Worm (Caenorhabditis elegans) whole organism, L4 larva: ENCODE data around the gene Y38H6C.23.

Source experiments
- F10B5.3 ChIP-seq: sonication (generic microtip); optimal IDR thresholded peaks from 2 replicates; lab custom pipeline; 2016; ENCODE audit warnings: mild to moderate bottlenecking, missing genetic modification characterization, missing compliant biosample characterization
- T26A8.4 ChIP-seq: fragments of 200-800 bp; sonication (Bioruptor generic); IDR thresholded peaks from 2 replicates; pipeline ENCODE4 v1.3.6; 2022; ENCODE audit warnings: missing genetic modification characterization, missing compliant biosample characterization
- Y105C5A.15 ChIP-seq: fragments of 200-800 bp; sonication (Bioruptor generic); IDR thresholded peaks from 2 replicates; pipeline ENCODE4 v1.3.6; 2022; ENCODE audit warnings: missing genetic modification characterization, missing compliant biosample characterization
- ZK546.5 ChIP-seq, 2 experiments: sonication (generic microtip); optimal IDR thresholded peaks; 2 replicates each; lab custom pipeline; 2017; ENCODE audit warnings: missing biosample characterization in 2 of 2, missing genetic modification characterization in 2 of 2
- aha-1 ChIP-seq: fragments of 150-350 bp; peaks from one replicate; lab custom pipeline; 2014; ENCODE audit warnings: missing biosample characterization, missing genetic modification characterization
- arid-1 ChIP-seq: fragments of 200-800 bp; sonication (Bioruptor generic); conservative IDR thresholded peaks from 2 replicates; pipeline ENCODE4 v1.3.6; 2022; ENCODE audit warnings: missing genetic modification reagents, missing genetic modification characterization, missing compliant biosample characterization
- ceh-32 ChIP-seq: sonication (generic microtip); optimal IDR thresholded peaks from 2 replicates; lab custom pipeline; 2016; ENCODE audit warnings: mild to moderate bottlenecking, missing genetic modification characterization, missing compliant biosample characterization; ENCODE audit not compliant: poor library complexity
- ceh-44 ChIP-seq: fragments of 200-800 bp; sonication (Bioruptor generic); IDR thresholded peaks from 2 replicates; pipeline ENCODE4 v1.3.6; 2022; ENCODE audit warnings: missing genetic modification reagents, missing genetic modification characterization, missing compliant biosample characterization
- ceh-62 ChIP-seq: sonication (generic microtip); optimal IDR thresholded peaks from 2 replicates; lab custom pipeline; 2017; ENCODE audit warnings: missing biosample characterization, missing genetic modification characterization
- ces-1 ChIP-seq: fragments of 150-350 bp; sonication (generic microtip); optimal IDR thresholded peaks from 4 replicates; lab custom pipeline; 2014; ENCODE audit warnings: missing biosample characterization, missing genetic modification reagents, missing genetic modification characterization
- daf-12 ChIP-seq: fragments of 150-350 bp; optimal IDR thresholded peaks from 2 replicates; lab custom pipeline; 2014; ENCODE audit warnings: missing biosample characterization, missing genetic modification reagents, missing genetic modification characterization
- daf-16 ChIP-seq, 3 experiments: sonication (generic microtip); optimal IDR thresholded peaks; 2 replicates each; lab custom pipeline; 2016 to 2017; ENCODE audit warnings: missing genetic modification characterization in 3 of 3, missing genetic modification reagents in 3 of 3, mild to moderate bottlenecking in 2 of 3, missing compliant biosample characterization in 2 of 3, missing biosample characterization in 1 of 3, moderate library complexity in 1 of 3
- daf-8 ChIP-seq: fragments of 200-800 bp; sonication (Bioruptor generic); IDR thresholded peaks from 2 replicates; pipeline ENCODE4 v1.3.6; 2022; ENCODE audit warnings: missing genetic modification characterization, missing compliant biosample characterization
- dmd-6 ChIP-seq: fragments of 200-800 bp; sonication (Bioruptor generic); IDR thresholded peaks from 2 replicates; pipeline ENCODE4 v1.3.6; 2022; ENCODE audit warnings: missing genetic modification reagents, missing genetic modification characterization, missing compliant biosample characterization
- dmd-8 ChIP-seq: fragments of 200-800 bp; sonication (Bioruptor generic); IDR thresholded peaks from 2 replicates; pipeline ENCODE4 v1.3.6; 2022; ENCODE audit warnings: missing genetic modification characterization, missing compliant biosample characterization
- duxl-1 ChIP-seq: sonication (generic microtip); optimal IDR thresholded peaks from 2 replicates; lab custom pipeline; 2016; ENCODE audit warnings: mild to moderate bottlenecking, missing genetic modification characterization, moderate library complexity, missing compliant biosample characterization; ENCODE audit not compliant: poor library complexity
- egl-27 ChIP-seq: sonication (generic microtip); optimal IDR thresholded peaks from 3 replicates; lab custom pipeline; 2017; ENCODE audit warnings: missing biosample characterization, missing genetic modification reagents, missing genetic modification characterization
- egl-43 ChIP-seq: fragments of 200-800 bp; sonication (Bioruptor generic); IDR thresholded peaks from 2 replicates; pipeline ENCODE4 v1.3.6; 2022; ENCODE audit warnings: missing genetic modification reagents, missing genetic modification characterization, missing compliant biosample characterization
- fos-1 ChIP-seq: fragments of 150-350 bp; optimal IDR thresholded peaks from 2 replicates; lab custom pipeline; 2014; ENCODE audit warnings: missing biosample characterization, missing genetic modification characterization
- gei-8 ChIP-seq: fragments of 200-800 bp; sonication (Bioruptor generic); optimal IDR thresholded peaks from 2 replicates; lab custom pipeline; 2018; ENCODE audit warnings: mild to moderate bottlenecking, missing genetic modification characterization, missing compliant biosample characterization
- hif-1 ChIP-seq, 2 experiments: sonication (generic microtip); optimal IDR thresholded peaks; 2 replicates each; lab custom pipeline; 2016 to 2017; ENCODE audit warnings: missing compliant biosample characterization in 2 of 2, missing genetic modification characterization in 2 of 2, missing genetic modification reagents in 2 of 2, missing genotype in 2 of 2, mild to moderate bottlenecking in 1 of 2
- hlh-11 ChIP-seq: fragments of 200-800 bp; sonication (Bioruptor generic); optimal IDR thresholded peaks from 2 replicates; lab custom pipeline; 2018; ENCODE audit warnings: mild to moderate bottlenecking, missing genetic modification characterization, missing compliant biosample characterization
- hmg-1.1 ChIP-seq: fragments of 200-800 bp; sonication (Bioruptor generic); IDR thresholded peaks from 2 replicates; pipeline ENCODE4 v1.3.6; 2022; ENCODE audit warnings: missing genetic modification reagents, missing genetic modification characterization, missing compliant biosample characterization
- jun-1 ChIP-seq: fragments of 150-350 bp; optimal IDR thresholded peaks from 2 replicates; lab custom pipeline; 2014; ENCODE audit warnings: missing biosample characterization, missing genetic modification reagents, missing genetic modification characterization
- lin-13 ChIP-seq: fragments of 150-350 bp; optimal IDR thresholded peaks from 2 replicates; lab custom pipeline; 2014; ENCODE audit warnings: missing biosample characterization, missing genetic modification reagents, missing genetic modification characterization
- lin-15B ChIP-seq: fragments of 150-350 bp; sonication (generic microtip); optimal IDR thresholded peaks from 3 replicates; lab custom pipeline; 2014; ENCODE audit warnings: missing biosample characterization, missing genetic modification characterization
- lin-29 ChIP-seq: fragments of 200-800 bp; sonication (Bioruptor generic); IDR thresholded peaks from 2 replicates; pipeline ENCODE4 v1.3.6; 2022; ENCODE audit warnings: missing genetic modification reagents, missing genetic modification characterization, missing compliant biosample characterization
- madf-5 ChIP-seq, 2 experiments: fragments of 200-800 bp; sonication (Bioruptor generic); IDR thresholded peaks; 2 replicates each; pipeline ENCODE4 v1.3.6; 2022; ENCODE audit warnings: missing compliant biosample characterization in 2 of 2, missing genetic modification characterization in 2 of 2
- mdl-1 ChIP-seq, 2 experiments: fragments of 150-350 bp in 1 of 2; sonication (generic microtip) in 1 of 2; optimal IDR thresholded peaks; 2 replicates each; lab custom pipeline; 2014 to 2017; ENCODE audit warnings: missing biosample characterization in 2 of 2, missing genetic modification characterization in 2 of 2
- mdt-29 ChIP-seq: fragments of 200-800 bp; sonication (Bioruptor generic); IDR thresholded peaks from 2 replicates; pipeline ENCODE4 v1.3.6; 2022; ENCODE audit warnings: missing genetic modification reagents, missing genetic modification characterization, missing compliant biosample characterization
- mep-1 ChIP-seq: fragments of 150-350 bp; sonication (generic microtip); optimal IDR thresholded peaks from 3 replicates; lab custom pipeline; 2014; ENCODE audit warnings: missing biosample characterization, missing genetic modification characterization
- nhr-10 ChIP-seq: fragments of 150-350 bp; optimal IDR thresholded peaks from 2 replicates; lab custom pipeline; 2014; ENCODE audit warnings: missing biosample characterization, missing genetic modification characterization
- nhr-11 ChIP-seq: fragments of 150-350 bp; optimal IDR thresholded peaks from 2 replicates; lab custom pipeline; 2014; ENCODE audit warnings: missing biosample characterization, missing genetic modification characterization
- nhr-111 ChIP-seq: fragments of 200-800 bp; sonication (Bioruptor generic); optimal IDR thresholded peaks from 2 replicates; lab custom pipeline; 2018; ENCODE audit warnings: mild to moderate bottlenecking, missing genetic modification characterization, missing compliant biosample characterization
- nhr-25 ChIP-seq: sonication (generic microtip); optimal IDR thresholded peaks from 2 replicates; lab custom pipeline; 2017; ENCODE audit warnings: missing genetic modification characterization, mild to moderate bottlenecking, missing compliant biosample characterization, antibody characterized with exemption, moderate library complexity, borderline replicate concordance; ENCODE audit not compliant: insufficient read depth
- nhr-6 ChIP-seq: fragments of 150-350 bp; optimal IDR thresholded peaks from 2 replicates; lab custom pipeline; 2014; ENCODE audit warnings: missing biosample characterization, missing genetic modification characterization
- nhr-76 ChIP-seq: fragments of 150-350 bp; optimal IDR thresholded peaks from 2 replicates; lab custom pipeline; 2014; ENCODE audit warnings: missing biosample characterization, missing genetic modification characterization
- nhr-77 ChIP-seq: fragments of 150-350 bp; optimal IDR thresholded peaks from 2 replicates; lab custom pipeline; 2014; ENCODE audit warnings: missing biosample characterization, missing genetic modification characterization
- php-3 ChIP-seq: fragments of 200-800 bp; sonication (Bioruptor generic); IDR thresholded peaks from 2 replicates; pipeline ENCODE4 v1.3.6; 2022; ENCODE audit warnings: missing genetic modification reagents, missing genetic modification characterization, missing compliant biosample characterization
- pqm-1 ChIP-seq: sonication (generic microtip); optimal IDR thresholded peaks from 2 replicates; lab custom pipeline; 2017; ENCODE audit warnings: missing biosample characterization, missing genetic modification characterization
- rbr-2 ChIP-seq: sonication (generic microtip); optimal IDR thresholded peaks from 2 replicates; lab custom pipeline; 2016; ENCODE audit warnings: missing genotype, missing genetic modification characterization, missing compliant biosample characterization
- set-16 ChIP-seq: fragments of 200-800 bp; sonication (Bioruptor generic); IDR thresholded peaks from 2 replicates; pipeline ENCODE4 v1.3.6; 2022; ENCODE audit warnings: missing genetic modification reagents, missing genetic modification characterization, missing compliant biosample characterization
- snpc-4 ChIP-seq: fragments of 150-350 bp; optimal IDR thresholded peaks from 2 replicates; lab custom pipeline; 2014; ENCODE audit warnings: missing biosample characterization, missing genetic modification characterization
- tag-97 ChIP-seq: fragments of 200-800 bp; sonication (Bioruptor generic); IDR thresholded peaks from 2 replicates; pipeline ENCODE4 v1.3.6; 2022; ENCODE audit warnings: missing genetic modification characterization, missing compliant biosample characterization
- unc-130 ChIP-seq: sonication (generic microtip); optimal IDR thresholded peaks from 2 replicates; lab custom pipeline; 2016; ENCODE audit warnings: missing genetic modification reagents, missing genetic modification characterization, missing compliant biosample characterization
- zfp-3 ChIP-seq: fragments of 200-800 bp; sonication (Bioruptor generic); conservative IDR thresholded peaks from 2 replicates; pipeline ENCODE4 v1.3.6; 2022; ENCODE audit warnings: missing genetic modification reagents, missing genetic modification characterization, missing compliant biosample characterization
- ztf-11 ChIP-seq: fragments of 150-350 bp; optimal IDR thresholded peaks from 2 replicates; lab custom pipeline; 2014; ENCODE audit warnings: missing biosample characterization, missing genetic modification characterization
- ztf-7 ChIP-seq: fragments of 150-350 bp; optimal IDR thresholded peaks from 2 replicates; lab custom pipeline; 2014; ENCODE audit warnings: missing biosample characterization, missing genetic modification characterization

Gene Y38H6C.23

DNA sequence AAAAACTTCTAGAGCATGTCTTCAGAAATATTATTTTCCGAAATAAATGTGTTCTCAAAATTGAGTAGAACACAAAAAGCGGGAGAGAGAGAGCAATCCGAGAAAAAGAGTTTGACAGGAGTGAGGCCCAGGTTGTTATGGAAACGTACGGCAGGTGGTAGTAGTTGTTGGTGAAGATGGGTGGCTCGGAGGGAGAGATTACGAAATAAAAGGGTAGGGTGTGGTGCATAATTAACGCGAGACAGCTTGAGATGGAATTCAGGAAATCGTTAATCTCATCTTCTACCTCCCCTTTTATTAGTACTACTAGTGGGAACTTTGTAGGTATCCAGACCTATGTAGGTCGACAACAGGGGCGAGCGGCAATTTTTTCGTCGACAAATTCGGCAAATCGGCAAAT lies 22.1 kb downstream of the Y38H6C.23 start, which contains the start of gene famh-161:
famh-161 (minus strand) TSS at position 101 of the 400 bp plus-strand sequence.
- TF ChIP-seq nhr-111 (GFP tag; lab: Kevin White, UChicago) (no peak), fos-1 (no peak), gei-8 (GFP tag; lab: Kevin White, UChicago) (no peak), tag-97 (GFP tag; lab: Robert Waterston, UW) (no peak), egl-43 (no peak), duxl-1 (tag; lab: Kevin White, UChicago) (no peak), egl-27 (tag; lab: Kevin White, UChicago) (no peak), Y105C5A.15 (GFP tag; lab: Robert Waterston, UW) (no peak), T26A8.4 (GFP tag; lab: Robert Waterston, UW) (no peak), ztf-11 (tag; lab: Kevin White, UChicago) (no peak), nhr-77 (tag; lab: Kevin White, UChicago) (no peak), ceh-44 (no peak), aha-1 (tag; lab: Kevin White, UChicago) (no peak), rbr-2 (tag; lab: Kevin White, UChicago) (no peak), jun-1 (tag; lab: Kevin White, UChicago) (no peak), snpc-4 (no peak), nhr-25 (tag; lab: Kevin White, UChicago) (no peak), mep-1 (tag; lab: Kevin White, UChicago) (no peak), ztf-7 (tag; lab: Kevin White, UChicago) (no peak)

DNA sequence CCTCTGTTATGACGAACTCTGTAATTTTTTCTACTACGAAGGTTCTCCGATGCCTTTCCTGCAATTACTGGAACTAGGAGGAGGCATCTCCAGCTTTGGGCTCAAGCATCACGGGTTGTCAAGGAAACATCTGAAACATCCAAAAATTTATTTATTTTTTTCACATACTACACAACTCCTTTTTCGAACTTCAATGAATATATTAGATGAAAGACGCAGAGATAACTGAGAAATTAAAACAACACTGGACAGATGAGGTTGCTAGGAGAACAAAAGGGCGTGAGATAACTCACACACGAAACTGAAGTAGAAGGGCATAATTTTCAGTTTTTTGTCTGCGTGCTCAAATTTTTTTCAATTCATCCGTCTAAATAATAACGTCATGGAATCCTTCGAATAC lies 28.7 kb downstream of the Y38H6C.23 start, which contains the start of gene Y38H6C.13:
Y38H6C.13 (plus strand) TSS at position 301 of the 400 bp plus-strand sequence.
- TF ChIP-seq nhr-10 (no peak), jun-1 (tag; lab: Kevin White, UChicago) (no peak), ceh-62 (no peak), set-16 (GFP tag; lab: Robert Waterston, UW) (no peak), hif-1 (tag; optimal IDR thresholded peaks at IDR 0.05; lab: Kevin White, UChicago) (no peak), ces-1 (GFP tag; lab: Kevin White, UChicago) (no peak), ZK546.5 (tag; optimal IDR thresholded peaks at IDR 0.05; lab: Kevin White, UChicago) (no peak), ceh-32 (tag; lab: Kevin White, UChicago) (no peak), nhr-11 (tag; lab: Kevin White, UChicago) (no peak), unc-130 (GFP tag; lab: Kevin White, UChicago) (no peak), nhr-25 (tag; lab: Kevin White, UChicago) (no peak), daf-8 (no peak), mdl-1 (tag; optimal IDR thresholded peaks at IDR 0.05; lab: Kevin White, UChicago) (no peak), madf-5 (GFP tag; IDR thresholded peaks at IDR 0.05; lab: Robert Waterston, UW) (no peak), mdt-29 (no peak), F10B5.3 (no peak)

- TF ChIP-seq daf-16 (GFP tag; optimal IDR thresholded peaks at IDR 0.05; lab: Kevin White, UChicago): no peak
- TF ChIP-seq daf-16 (tag; optimal IDR thresholded peaks at IDR 0.05; lab: Kevin White, UChicago): peak; percentile 60
- TF ChIP-seq arid-1: no peak
- no peak for TF ChIP-seq lin-15B (tag; lab: Kevin White, UChicago)
- no peak for TF ChIP-seq lin-29 (GFP tag; lab: Robert Waterston, UW)
- TF ChIP-seq php-3 (GFP tag; lab: Robert Waterston, UW): peak; percentile 68
- TF ChIP-seq hmg-1.1 (GFP tag; lab: Robert Waterston, UW): no peak
- TF ChIP-seq nhr-76 (tag; lab: Kevin White, UChicago): no peak
- TF ChIP-seq nhr-6 (tag; lab: Kevin White, UChicago): peak; percentile 15
- no peak for TF ChIP-seq zfp-3
- no peak for TF ChIP-seq daf-12 (tag; lab: Kevin White, UChicago)
- TF ChIP-seq ceh-62: no peak
- TF ChIP-seq aha-1 (tag; lab: Kevin White, UChicago): no peak
- no peak for TF ChIP-seq dmd-8 (GFP tag; lab: Robert Waterston, UW)
- no peak for TF ChIP-seq lin-13 (GFP tag; lab: Kevin White, UChicago)
- no peak for TF ChIP-seq hlh-11 (tag; lab: Kevin White, UChicago)
- TF ChIP-seq nhr-77 (tag; lab: Kevin White, UChicago): no peak
- no peak for TF ChIP-seq nhr-111 (GFP tag; lab: Kevin White, UChicago)
- no peak for TF ChIP-seq ces-1 (GFP tag; lab: Kevin White, UChicago)
- TF ChIP-seq pqm-1 (tag; lab: Kevin White, UChicago): peak; percentile 81
- TF ChIP-seq dmd-6 (GFP tag; lab: Robert Waterston, UW): peak; percentile 44; the same call in 1 of the 2 replicates
- no peak for TF ChIP-seq mdt-29
Measured at ce11 chrV:20525816-20526459, 30.2 kb downstream of the Y38H6C.23 start, which contains the start of the genes srh-166 and Y38H6C.24. Gene srh-166, minus strand, starts transcription at chrV:20525866. Gene Y38H6C.24, plus strand, starts transcription at chrV:20526435.
